Fruit fly (Drosophila melanogaster) whole organism, wandering third instar larva: ENCODE data around the gene CG7766.

Source experiments
- CG32264 ChIP-seq: fragments of 200-800 bp; sonication (Bioruptor generic); optimal IDR thresholded peaks from 2 replicates; lab custom pipeline; 2016; ENCODE audit warnings: missing biosample characterization, missing genetic modification characterization
- CG9705 ChIP-seq: fragments of 200-800 bp; sonication (Bioruptor generic); optimal IDR thresholded peaks from 2 replicates; lab custom pipeline; 2018; ENCODE audit warnings: missing biosample characterization, mild to moderate bottlenecking, missing genetic modification characterization
- CrebA ChIP-seq: fragments of 200-800 bp; sonication (Bioruptor generic); optimal IDR thresholded peaks from 2 replicates; lab custom pipeline; 2016; ENCODE audit warnings: missing biosample characterization, mild to moderate bottlenecking, missing genetic modification characterization, borderline replicate concordance
- Dfd ChIP-seq: fragments of >200 bp; optimal IDR thresholded peaks from 2 replicates; lab custom pipeline; 2017; ENCODE audit warnings: missing biosample characterization, missing genetic modification characterization
- Dif ChIP-seq: fragments of 200-275, 200-300 bp; sonication (Bioruptor generic); optimal IDR thresholded peaks from 2 replicates; lab custom pipeline; 2018; ENCODE audit warnings: missing biosample characterization, missing genetic modification characterization; ENCODE audit not compliant: partially characterized antibody
- GATAd ChIP-seq: sonication (Bioruptor generic); optimal IDR thresholded peaks from 2 replicates; lab custom pipeline; 2016; ENCODE audit warnings: missing biosample characterization, missing genetic modification characterization
- HLH106 ChIP-seq: fragments of 200-800 bp; optimal IDR thresholded peaks from 3 replicates; lab custom pipeline; 2019; ENCODE audit warnings: missing biosample characterization, mild to moderate bottlenecking, missing genetic modification characterization, moderate library complexity
- Hr78 ChIP-seq: fragments of >200 bp; optimal IDR thresholded peaks from 2 replicates; lab custom pipeline; 2017; ENCODE audit warnings: missing biosample characterization, missing genetic modification characterization
- Hr83 ChIP-seq: fragments of 200-300 bp; sonication (Bioruptor generic); optimal IDR thresholded peaks from 2 replicates; lab custom pipeline; 2016; ENCODE audit warnings: missing biosample characterization, mild to moderate bottlenecking, missing genetic modification characterization, moderate library complexity; ENCODE audit not compliant: poor library complexity, severe bottlenecking
- Jra ChIP-seq: sonication (Bioruptor generic); optimal IDR thresholded peaks from 2 replicates; lab custom pipeline; 2016; ENCODE audit warnings: missing biosample characterization, missing genetic modification characterization
- Mio ChIP-seq: sonication (Bioruptor generic); optimal IDR thresholded peaks from 2 replicates; lab custom pipeline; 2016; ENCODE audit warnings: missing biosample characterization, missing genetic modification characterization
- Myc ChIP-seq: fragments of >200 bp; optimal IDR thresholded peaks from 2 replicates; lab custom pipeline; 2017
- OdsH ChIP-seq: fragments of 200-800 bp; sonication (Bioruptor generic); optimal IDR thresholded peaks from 2 replicates; lab custom pipeline; 2016; ENCODE audit warnings: missing biosample characterization, mild to moderate bottlenecking, missing genetic modification characterization
- Sp1 ChIP-seq: fragments of 200-800 bp; sonication (Bioruptor generic); optimal IDR thresholded peaks from 3 replicates; lab custom pipeline; 2019; ENCODE audit warnings: missing biosample characterization, mild to moderate bottlenecking, missing genetic modification characterization, moderate library complexity
- Vsx2 ChIP-seq: fragments of 200-300, 225-300 bp; sonication (Bioruptor generic); optimal IDR thresholded peaks from 2 replicates; lab custom pipeline; 2018; ENCODE audit warnings: missing biosample characterization, missing genetic modification characterization; ENCODE audit not compliant: partially characterized antibody
- br ChIP-seq: fragments of 200-800 bp; sonication (Bioruptor generic); optimal IDR thresholded peaks from 2 replicates; lab custom pipeline; 2016; ENCODE audit warnings: missing biosample characterization, missing genetic modification characterization
- brk ChIP-seq: fragments of 200-800 bp; sonication (Bioruptor generic); optimal IDR thresholded peaks from 2 replicates; lab custom pipeline; 2016; ENCODE audit warnings: missing biosample characterization, mild to moderate bottlenecking, missing genetic modification characterization
- dmrt93B ChIP-seq: fragments of 200-800 bp; sonication (Bioruptor generic); optimal IDR thresholded peaks from 2 replicates; lab custom pipeline; 2018; ENCODE audit warnings: missing biosample characterization, mild to moderate bottlenecking, missing genetic modification characterization
- dsf ChIP-seq: sonication (Bioruptor generic); optimal IDR thresholded peaks from 2 replicates; lab custom pipeline; 2016; ENCODE audit warnings: missing biosample characterization, missing genetic modification characterization, borderline replicate concordance
- ey ChIP-seq: fragments of 200-800 bp; sonication (Bioruptor generic); optimal IDR thresholded peaks from 2 replicates; lab custom pipeline; 2016; ENCODE audit warnings: missing biosample characterization, missing genetic modification characterization
- foxo ChIP-seq, 2 experiments: fragments of 200-800 bp; sonication (Bioruptor generic); optimal IDR thresholded peaks; 2 replicates in 1 of 2; 3 replicates in 1 of 2; lab custom pipeline; 2016 to 2017; ENCODE audit warnings: missing biosample characterization in 2 of 2, missing genetic modification characterization in 2 of 2
- fru ChIP-seq: fragments of 200-800 bp; sonication (Bioruptor generic); optimal IDR thresholded peaks from 3 replicates; lab custom pipeline; 2016; ENCODE audit warnings: missing biosample characterization, mild to moderate bottlenecking, missing genetic modification characterization
- h ChIP-seq: fragments of 200-800 bp; sonication (Bioruptor generic); optimal IDR thresholded peaks from 3 replicates; lab custom pipeline; 2016; ENCODE audit warnings: missing biosample characterization, mild to moderate bottlenecking, missing genetic modification characterization
- jim ChIP-seq: fragments of 175-275, 200-325 bp; sonication (Bioruptor generic); optimal IDR thresholded peaks from 2 replicates; lab custom pipeline; 2016; ENCODE audit warnings: missing biosample characterization, mild to moderate bottlenecking, missing genetic modification characterization
- lola ChIP-seq: fragments of >200 bp; optimal IDR thresholded peaks from 2 replicates; lab custom pipeline; 2017; ENCODE audit warnings: missing biosample characterization, missing genetic modification characterization
- pan ChIP-seq: fragments of >200 bp; optimal IDR thresholded peaks from 2 replicates; lab custom pipeline; 2017
- psq ChIP-seq: fragments of 200-800 bp; sonication (Bioruptor generic); optimal IDR thresholded peaks from 3 replicates; lab custom pipeline; 2017; ENCODE audit warnings: missing biosample characterization, mild to moderate bottlenecking, missing genetic modification characterization, moderate library complexity
- rgr ChIP-seq: fragments of 200-800 bp; sonication (Bioruptor generic); optimal IDR thresholded peaks from 3 replicates; lab custom pipeline; 2016; ENCODE audit warnings: missing biosample characterization, mild to moderate bottlenecking, missing genetic modification characterization
- sage ChIP-seq: fragments of 200-800 bp; sonication (Bioruptor generic); optimal IDR thresholded peaks from 2 replicates; lab custom pipeline; 2016; ENCODE audit warnings: missing biosample characterization, mild to moderate bottlenecking, missing genetic modification characterization
- sv ChIP-seq: fragments of 200-800 bp; sonication (Bioruptor generic); optimal IDR thresholded peaks from 3 replicates; lab custom pipeline; 2016; ENCODE audit warnings: missing biosample characterization, missing genetic modification characterization
- usp ChIP-seq: fragments of >200 bp; optimal IDR thresholded peaks from 2 replicates; lab custom pipeline; 2017; ENCODE audit warnings: missing biosample characterization, missing genetic modification characterization
- woc ChIP-seq: sonication (Bioruptor generic); optimal IDR thresholded peaks from 2 replicates; lab custom pipeline; 2016; ENCODE audit warnings: missing biosample characterization, mild to moderate bottlenecking, missing genetic modification characterization

The CG7766 gene

dm6 chrX:9062665-9063064, 40.9 kb downstream of the CG7766 start (continued):
- no peak for TF ChIP-seq dsf (GFP tag; lab: Kevin White, UChicago)
- TF ChIP-seq dmrt93B (GFP tag; lab: Kevin White, UChicago) = no peak
- no peak for TF ChIP-seq Mio (GFP tag; lab: Kevin White, UChicago)
- TF ChIP-seq CrebA (GFP tag; lab: Kevin White, UChicago) = no peak
- TF ChIP-seq pan (lab: Kevin White, UChicago) = no peak
- no peak for TF ChIP-seq CG32264 (GFP tag; lab: Kevin White, UChicago)

DNA sequence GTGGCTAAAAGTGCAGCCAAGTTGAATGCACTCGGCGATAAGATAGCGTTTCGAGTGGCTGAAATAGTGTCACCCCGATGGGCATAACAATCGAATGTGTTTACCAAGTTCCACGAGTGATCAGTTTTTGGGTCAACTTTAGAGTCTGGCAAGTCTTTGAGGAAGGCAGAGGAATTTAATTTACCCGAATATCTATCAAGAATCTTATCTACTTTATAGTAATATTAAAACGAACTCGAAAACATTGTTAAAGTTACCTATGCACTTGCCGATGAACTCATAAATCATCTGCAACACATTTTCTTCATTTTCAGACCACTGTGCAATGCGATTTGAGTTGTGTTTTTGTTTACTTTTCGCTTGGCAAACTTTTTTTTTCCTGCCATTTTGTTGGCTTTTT, 42.2 kb downstream of the CG7766 start:
- TF ChIP-seq psq (GFP tag; lab: Kevin White, UChicago) (no peak), CrebA (GFP tag; lab: Kevin White, UChicago) (no peak), Dfd (GFP tag; lab: Kevin White, UChicago) (no peak), dsf (GFP tag; lab: Kevin White, UChicago) (no peak), sv (GFP tag; lab: Kevin White, UChicago) (no peak), Vsx2 (no peak), ey (peak; percentile 4), HLH106 (tag; lab: Kevin White, UChicago) (no peak), fru (GFP tag; lab: Kevin White, UChicago) (peak; percentile 27), pan (lab: Kevin White, UChicago) (no peak), h (GFP tag; lab: Kevin White, UChicago) (peak; percentile 23), Sp1 (no peak), foxo (GFP tag; optimal IDR thresholded peaks at IDR 0.05; lab: Kevin White, UChicago) (peak in 1 of 2 experiments; percentile 18), Mio (GFP tag; lab: Kevin White, UChicago) (no peak), Hr78 (GFP tag; lab: Kevin White, UChicago) (no peak)

- TF ChIP-seq Myc (no peak), foxo (GFP tag; optimal IDR thresholded peaks at IDR 0.05; lab: Kevin White, UChicago) (peak in 1 of 2 experiments; percentile 68), woc (GFP tag; lab: Kevin White, UChicago) (peak; percentile 5), dsf (GFP tag; lab: Kevin White, UChicago) (no peak), ey (peak; percentile 76), psq (GFP tag; lab: Kevin White, UChicago) (peak; percentile 63), Sp1 (peak; percentile 45), dmrt93B (GFP tag; lab: Kevin White, UChicago) (peak; percentile 71), rgr (GFP tag; lab: Kevin White, UChicago) (peak; percentile 76), usp (GFP tag; lab: Kevin White, UChicago) (no peak), sv (GFP tag; lab: Kevin White, UChicago) (peak; percentile 9), fru (GFP tag; lab: Kevin White, UChicago) (peak; percentile 68), CG32264 (GFP tag; lab: Kevin White, UChicago) (peak; percentile 15), OdsH (GFP tag; lab: Kevin White, UChicago) (peak; percentile 76), h (GFP tag; lab: Kevin White, UChicago) (peak; percentile 80), brk (GFP tag; lab: Kevin White, UChicago) (no peak), Hr83 (no peak), sage (GFP tag; lab: Kevin White, UChicago) (peak; percentile 68), HLH106 (tag; lab: Kevin White, UChicago) (peak; percentile 56), br (peak; percentile 64), GATAd (GFP tag; lab: Kevin White, UChicago) (no peak), Jra (GFP tag; lab: Kevin White, UChicago) (peak; percentile 23), lola (no peak)
Observed at dm6 chrX:9060078-9060477, 43.5 kb downstream of the CG7766 start.

DNA sequence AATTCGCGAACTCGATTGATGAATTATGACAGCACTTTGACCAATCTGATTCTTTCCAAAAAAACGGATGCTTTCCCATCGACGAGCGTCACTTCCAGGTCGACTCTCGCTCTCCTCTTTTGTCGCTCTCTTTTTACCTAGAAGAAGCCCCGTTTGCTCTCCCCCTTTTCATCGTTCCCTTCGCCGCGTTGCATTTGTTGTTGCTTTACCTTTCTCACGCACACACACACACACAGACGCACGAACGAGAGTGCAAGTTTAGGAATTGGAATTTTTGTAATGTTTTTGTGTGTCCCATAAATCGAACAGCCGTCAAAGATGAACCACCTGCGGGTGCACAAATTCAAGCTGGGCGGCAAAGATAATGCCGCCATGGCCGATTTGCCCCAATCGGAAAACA, 54.6 kb downstream of the CG7766 start:
- no peak for TF ChIP-seq woc (GFP tag; lab: Kevin White, UChicago)
- TF ChIP-seq CG32264 (GFP tag; lab: Kevin White, UChicago) = no peak
- no peak for TF ChIP-seq CG9705 (GFP tag; lab: Kevin White, UChicago)
- no peak for TF ChIP-seq pan (lab: Kevin White, UChicago)
- TF ChIP-seq h (GFP tag; lab: Kevin White, UChicago) = no peak
- no peak for TF ChIP-seq Dif (GFP tag; lab: Kevin White, UChicago)
- no peak for TF ChIP-seq Hr78 (GFP tag; lab: Kevin White, UChicago)
- TF ChIP-seq jim (GFP tag; lab: Kevin White, UChicago) = no peak
- no peak for TF ChIP-seq psq (GFP tag; lab: Kevin White, UChicago)
- TF ChIP-seq fru (GFP tag; lab: Kevin White, UChicago) = no peak
- TF ChIP-seq rgr (GFP tag; lab: Kevin White, UChicago) = no peak
- no peak for TF ChIP-seq Sp1
